Worm (Caenorhabditis elegans): ENCODE data around the gene W04G3.5.
A peak's percentile ranks its signal among the peaks of the same experiment; 100 is the strongest.

The W04G3.5 gene

DNA sequence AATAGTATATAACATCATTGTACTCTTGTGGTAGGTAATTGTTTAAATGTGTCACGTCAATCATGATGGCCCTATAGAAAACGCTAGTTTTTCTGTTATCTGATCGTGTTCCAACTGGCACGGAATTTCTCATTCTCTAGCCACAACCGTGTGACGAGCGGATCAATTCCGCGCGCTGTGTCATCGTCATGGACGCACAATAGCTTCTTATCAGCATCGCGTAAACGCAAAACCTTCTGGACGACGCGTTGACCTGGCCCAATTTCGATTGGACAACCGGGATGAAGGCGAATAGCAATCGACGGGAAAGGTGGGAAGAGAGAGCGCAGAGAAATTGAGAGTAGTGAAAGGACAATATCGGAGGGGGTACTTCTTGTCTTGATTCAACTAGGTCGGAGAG, 16.4 kb upstream of the W04G3.5 start, which contains the start of gene lpr-3:
Gene lpr-3, plus strand, starts transcription at position 374 of the 400 bp plus-strand sequence.
- TF ChIP-seq sma-3 (GFP tag; optimal IDR thresholded peaks at IDR 0.05) = peak; percentile 48
- TF ChIP-seq aly-2 (tag; optimal IDR thresholded peaks at IDR 0.05) = no peak
- TF ChIP-seq ceh-16 (tag; optimal IDR thresholded peaks at IDR 0.05) = peak; percentile 52
- no peak for TF ChIP-seq C34F6.9 (tag; optimal IDR thresholded peaks at IDR 0.05)
- TF ChIP-seq nhr-129 (tag; optimal IDR thresholded peaks at IDR 0.05) = no peak
- no peak for TF ChIP-seq crh-2 (tag; optimal IDR thresholded peaks at IDR 0.05)
- peak; percentile 28 for TF ChIP-seq nhr-25 (tag; optimal IDR thresholded peaks at IDR 0.05)
- TF ChIP-seq ztf-11 (tag; optimal IDR thresholded peaks at IDR 0.05) = no peak
- no peak for TF ChIP-seq ZK546.5 (tag; optimal IDR thresholded peaks at IDR 0.05)
- TF ChIP-seq fos-1 (tag; optimal IDR thresholded peaks at IDR 0.05) = peak; percentile 45
- TF ChIP-seq alr-1 (tag; optimal IDR thresholded peaks at IDR 0.05) = no peak
- peak; percentile 79 for TF ChIP-seq blmp-1 (tag; optimal IDR thresholded peaks at IDR 0.05; ENCODE audit: insufficient read depth)
- peak; percentile 40 for TF ChIP-seq egl-27 (tag; optimal IDR thresholded peaks at IDR 0.05)
- TF ChIP-seq lsy-2 (tag; optimal IDR thresholded peaks at IDR 0.05) = peak in 1 of 2 experiments; percentile 36
- TF ChIP-seq mbf-1 (tag; optimal IDR thresholded peaks at IDR 0.05) = no peak
- TF ChIP-seq elt-1 (tag; optimal IDR thresholded peaks at IDR 0.05) = peak; percentile 62
- no peak for TF ChIP-seq snpc-4 (tag; optimal IDR thresholded peaks at IDR 0.05)
- no peak for TF ChIP-seq peb-1 (tag; optimal IDR thresholded peaks at IDR 0.05)
- TF ChIP-seq lin-11 (tag; optimal IDR thresholded peaks at IDR 0.05) = no peak
- TF ChIP-seq ceh-82 (tag; optimal IDR thresholded peaks at IDR 0.05) = no peak
- no peak for TF ChIP-seq mdl-1 (tag; optimal IDR thresholded peaks at IDR 0.05)
- peak; percentile 82 for TF ChIP-seq nhr-21 (tag; optimal IDR thresholded peaks at IDR 0.05)
- TF ChIP-seq nhr-12 (tag; optimal IDR thresholded peaks at IDR 0.05) = no peak
- TF ChIP-seq sma-9 (GFP tag; optimal IDR thresholded peaks at IDR 0.05) = no peak
- TF ChIP-seq sma-9 (tag; optimal IDR thresholded peaks at IDR 0.05) = no peak
- no peak for TF ChIP-seq unc-62 (GFP tag; optimal IDR thresholded peaks at IDR 0.05)

DNA sequence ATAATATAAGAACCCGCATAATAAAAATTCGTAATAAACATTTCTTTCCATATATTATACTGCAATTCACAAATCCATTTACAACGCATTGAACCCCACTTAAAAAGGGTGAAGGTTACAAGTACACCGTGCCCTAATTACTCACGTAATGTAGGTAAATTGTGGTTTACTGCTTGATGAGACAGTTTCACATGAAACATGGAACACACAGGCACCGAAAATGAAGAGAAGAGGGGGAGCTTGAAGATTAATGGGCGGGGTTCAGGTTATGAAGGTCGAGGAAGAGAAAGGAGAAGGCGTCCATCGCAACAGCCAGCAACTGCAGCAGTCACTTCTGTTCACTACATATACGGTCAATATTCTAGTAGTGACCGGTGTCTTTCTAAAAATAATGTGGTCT, 13.7 kb upstream of the W04G3.5 start, which contains the start of gene lpr-6:
Gene lpr-6, plus strand, starts transcription at position 251 of the 400 bp plus-strand sequence.
- TF ChIP-seq ztf-1 (GFP tag; conservative IDR thresholded peaks at IDR 0.05) (no peak), nhr-237 (tag; optimal IDR thresholded peaks at IDR 0.05) (no peak), nhr-129 (tag; optimal IDR thresholded peaks at IDR 0.05) (no peak), mbf-1 (tag; optimal IDR thresholded peaks at IDR 0.05) (no peak), unc-62 (GFP tag; optimal IDR thresholded peaks at IDR 0.05) (no peak), ztf-11 (tag; optimal IDR thresholded peaks at IDR 0.05) (no peak), ZK546.5 (tag; optimal IDR thresholded peaks at IDR 0.05) (no peak), lin-39 (tag; optimal IDR thresholded peaks at IDR 0.05) (no peak), elt-3 (tag; optimal IDR thresholded peaks at IDR 0.05) (no peak), Y55F3AM.14 (GFP tag; optimal IDR thresholded peaks at IDR 0.05) (no peak), blmp-1 (tag; optimal IDR thresholded peaks at IDR 0.05; ENCODE audit: insufficient read depth) (no peak), nhr-21 (tag; optimal IDR thresholded peaks at IDR 0.05) (peak; percentile 77), ceh-16 (tag; optimal IDR thresholded peaks at IDR 0.05) (peak; percentile 51), nhr-77 (tag; optimal IDR thresholded peaks at IDR 0.05) (peak; percentile 4), lsy-2 (tag; optimal IDR thresholded peaks at IDR 0.05) (no peak), aly-2 (tag; optimal IDR thresholded peaks at IDR 0.05) (no peak), sma-3 (GFP tag; optimal IDR thresholded peaks at IDR 0.05) (peak; percentile 6), egl-27 (tag; optimal IDR thresholded peaks at IDR 0.05) (no peak), zag-1 (tag; optimal IDR thresholded peaks at IDR 0.05) (no peak), unc-39 (tag; optimal IDR thresholded peaks at IDR 0.05) (no peak), ztf-4 (tag; optimal IDR thresholded peaks at IDR 0.05) (no peak), crh-2 (tag; optimal IDR thresholded peaks at IDR 0.05) (no peak), sma-9 (GFP tag; optimal IDR thresholded peaks at IDR 0.05) (no peak), sma-9 (tag; optimal IDR thresholded peaks at IDR 0.05) (no peak), lin-11 (tag; optimal IDR thresholded peaks at IDR 0.05) (no peak), F13H6.1 (tag; optimal IDR thresholded peaks at IDR 0.05) (no peak), unc-55 (GFP tag; optimal IDR thresholded peaks at IDR 0.05) (no peak), fos-1 (tag; optimal IDR thresholded peaks at IDR 0.05) (peak; percentile 28), nhr-11 (tag; optimal IDR thresholded peaks at IDR 0.05) (no peak), dmd-4 (tag; optimal IDR thresholded peaks at IDR 0.05) (no peak), R02D3.7 (tag; optimal IDR thresholded peaks at IDR 0.05) (no peak), nhr-10 (tag; optimal IDR thresholded peaks at IDR 0.05) (no peak), alr-1 (tag; optimal IDR thresholded peaks at IDR 0.05) (no peak), nhr-25 (tag; optimal IDR thresholded peaks at IDR 0.05) (no peak), ceh-82 (tag; optimal IDR thresholded peaks at IDR 0.05) (no peak)
